Fruit fly (Drosophila melanogaster) whole organism, prepupa: ENCODE results near the gene to.

Source experiments
- Blimp-1 ChIP-seq: fragments of 200-800 bp; sonication (Bioruptor generic); optimal IDR thresholded peaks from 3 replicates; lab custom pipeline; 2017; ENCODE audit warnings: missing biosample characterization, missing genetic modification characterization, mild to moderate bottlenecking, moderate library complexity, missing genetic modification reagents
- CG10631 ChIP-seq: fragments of 200-800 bp; sonication (Bioruptor generic); optimal IDR thresholded peaks from 2 replicates; lab custom pipeline; 2016; ENCODE audit warnings: missing biosample characterization, missing genetic modification characterization
- CG10669 ChIP-seq: fragments of 200-800 bp; sonication (Bioruptor generic); optimal IDR thresholded peaks from 3 replicates; lab custom pipeline; 2018; ENCODE audit warnings: missing biosample characterization, mild to moderate bottlenecking, missing genetic modification characterization, moderate library complexity
- CG11762 ChIP-seq: fragments of 200-800 bp; sonication (Bioruptor generic); optimal IDR thresholded peaks from 3 replicates; lab custom pipeline; 2016; ENCODE audit warnings: missing biosample characterization, missing genetic modification characterization; ENCODE audit not compliant: insufficient read depth
- CG15336 ChIP-seq: fragments of 200-800 bp; sonication (Bioruptor generic); IDR thresholded peaks from 2 replicates; pipeline ENCODE4 v1.3.6; 2022; ENCODE audit warnings: missing biosample characterization, missing genetic modification characterization
- CG1621 ChIP-seq: fragments of 200-800 bp; sonication (Bioruptor generic); optimal IDR thresholded peaks from 3 replicates; lab custom pipeline; 2018; ENCODE audit warnings: missing biosample characterization, mild to moderate bottlenecking, missing genetic modification characterization
- CG16779 ChIP-seq: fragments of 200-800 bp; sonication (Bioruptor generic); optimal IDR thresholded peaks from 3 replicates; lab custom pipeline; 2017; ENCODE audit warnings: missing biosample characterization, mild to moderate bottlenecking, missing genetic modification characterization
- CG3032 ChIP-seq: fragments of 200-800 bp; optimal IDR thresholded peaks from 2 replicates; lab custom pipeline; 2019; ENCODE audit warnings: missing biosample characterization, mild to moderate bottlenecking, missing genetic modification characterization, moderate library complexity
- CG32006 ChIP-seq: fragments of 200-800 bp; sonication (Bioruptor generic); optimal IDR thresholded peaks from 3 replicates; lab custom pipeline; 2017; ENCODE audit warnings: missing biosample characterization, mild to moderate bottlenecking, missing genetic modification characterization
- CG34406 ChIP-seq: fragments of 200-800 bp; sonication (Bioruptor generic); optimal IDR thresholded peaks from 3 replicates; lab custom pipeline; 2016; ENCODE audit warnings: missing biosample characterization, missing genetic modification characterization
- CG4318 ChIP-seq: fragments of 200-800 bp; sonication (Bioruptor generic); optimal IDR thresholded peaks from 3 replicates; lab custom pipeline; 2017; ENCODE audit warnings: missing biosample characterization, mild to moderate bottlenecking, missing genetic modification characterization
- CG6163 ChIP-seq: fragments of 200-800 bp; sonication (Bioruptor generic); IDR thresholded peaks from 3 replicates; pipeline ENCODE4 v1.3.6; 2022; ENCODE audit warnings: missing biosample characterization, missing genetic modification characterization
- CG6276 ChIP-seq: fragments of 200-800 bp; sonication (Bioruptor generic); optimal IDR thresholded peaks from 2 replicates; lab custom pipeline; 2017; ENCODE audit warnings: missing biosample characterization, mild to moderate bottlenecking, missing genetic modification characterization
- CG6808 ChIP-seq: fragments of 200-800 bp; sonication (Bioruptor generic); optimal IDR thresholded peaks from 3 replicates; lab custom pipeline; 2017; ENCODE audit warnings: missing biosample characterization, missing genetic modification characterization, mild to moderate bottlenecking, moderate library complexity, missing genetic modification reagents
- CG6854 ChIP-seq: fragments of 200-800 bp; sonication (Bioruptor generic); optimal IDR thresholded peaks from 2 replicates; lab custom pipeline; 2017; ENCODE audit warnings: missing biosample characterization, mild to moderate bottlenecking, missing genetic modification characterization
- CG8119 ChIP-seq: fragments of 200-800 bp; sonication (Bioruptor generic); IDR thresholded peaks from 3 replicates; pipeline ENCODE4 v1.3.6; 2022; ENCODE audit warnings: missing biosample characterization, missing genetic modification characterization
- CG8319 ChIP-seq: fragments of 200-800 bp; sonication (Bioruptor generic); optimal IDR thresholded peaks from 3 replicates; lab custom pipeline; 2016; ENCODE audit warnings: missing biosample characterization, missing genetic modification characterization
- CG8632 ChIP-seq: fragments of 200-800 bp; sonication (Bioruptor generic); optimal IDR thresholded peaks from 3 replicates; lab custom pipeline; 2016; ENCODE audit warnings: missing biosample characterization, missing genetic modification characterization
- CG9139 ChIP-seq: fragments of 200-800 bp; sonication (Bioruptor generic); optimal IDR thresholded peaks from 3 replicates; lab custom pipeline; 2017; ENCODE audit warnings: missing biosample characterization, mild to moderate bottlenecking, missing genetic modification characterization
- Eip75B ChIP-seq: fragments of 200-800 bp; sonication (Bioruptor generic); optimal IDR thresholded peaks from 3 replicates; lab custom pipeline; 2016; ENCODE audit warnings: missing biosample characterization, missing genetic modification characterization
- Eip93F ChIP-seq: fragments of 200-800 bp; sonication (Bioruptor generic); optimal IDR thresholded peaks from 2 replicates; lab custom pipeline; 2016; ENCODE audit warnings: missing biosample characterization, mild to moderate bottlenecking, missing genetic modification characterization
- Ets21C ChIP-seq: fragments of 200-800 bp; sonication (Bioruptor generic); optimal IDR thresholded peaks from 3 replicates; lab custom pipeline; 2016; ENCODE audit warnings: missing biosample characterization, missing genetic modification characterization
- Ets96B ChIP-seq: fragments of 200-800 bp; optimal IDR thresholded peaks from 2 replicates; lab custom pipeline; 2019; ENCODE audit warnings: missing biosample characterization, mild to moderate bottlenecking, missing genetic modification characterization, moderate library complexity
- Gug ChIP-seq: fragments of 200-800 bp; sonication (Bioruptor generic); IDR thresholded peaks from 2 replicates; pipeline ENCODE4 v1.3.6; 2022; ENCODE audit warnings: missing biosample characterization, missing genetic modification characterization
- Hr4 ChIP-seq: fragments of 200-800 bp; sonication (Bioruptor generic); optimal IDR thresholded peaks from 3 replicates; lab custom pipeline; 2016; ENCODE audit warnings: missing biosample characterization, missing genetic modification characterization
- Lpt ChIP-seq: fragments of 200-800 bp; sonication (Bioruptor generic); optimal IDR thresholded peaks from 3 replicates; lab custom pipeline; 2016; ENCODE audit warnings: missing biosample characterization, missing genetic modification characterization
- Met ChIP-seq: fragments of 200-800 bp; sonication (Bioruptor generic); optimal IDR thresholded peaks from 3 replicates; lab custom pipeline; 2016; ENCODE audit warnings: missing biosample characterization, missing genetic modification characterization
- Smox ChIP-seq: fragments of 200-800 bp; sonication (Bioruptor generic); optimal IDR thresholded peaks from 3 replicates; lab custom pipeline; 2016; ENCODE audit warnings: missing biosample characterization, missing genetic modification characterization
- Sox102F ChIP-seq: fragments of 200-800 bp; sonication (Bioruptor generic); optimal IDR thresholded peaks from 2 replicates; lab custom pipeline; 2016; ENCODE audit warnings: missing biosample characterization, mild to moderate bottlenecking, missing genetic modification characterization
- Sox14 ChIP-seq: fragments of 200-800 bp; sonication (Bioruptor generic); optimal IDR thresholded peaks from 3 replicates; lab custom pipeline; 2016; ENCODE audit warnings: missing biosample characterization, missing genetic modification characterization
- achi ChIP-seq: fragments of 200-800 bp; sonication (Bioruptor generic); optimal IDR thresholded peaks from 3 replicates; lab custom pipeline; 2016; ENCODE audit warnings: missing biosample characterization, missing genetic modification characterization
- acj6 ChIP-seq: fragments of 200-800 bp; sonication (Bioruptor generic); optimal IDR thresholded peaks from 3 replicates; lab custom pipeline; 2016; ENCODE audit warnings: missing biosample characterization, missing genetic modification characterization
- fd59A ChIP-seq: fragments of 200-800 bp; sonication (Bioruptor generic); optimal IDR thresholded peaks from 2 replicates; lab custom pipeline; 2017; ENCODE audit warnings: missing biosample characterization, mild to moderate bottlenecking, missing genetic modification characterization, missing genetic modification reagents
- lz ChIP-seq: fragments of 200-800 bp; sonication (Bioruptor generic); optimal IDR thresholded peaks from 3 replicates; lab custom pipeline; 2016; ENCODE audit warnings: missing biosample characterization, missing genetic modification characterization
- pdm3 ChIP-seq: fragments of 200-800 bp; sonication (Bioruptor generic); optimal IDR thresholded peaks from 3 replicates; lab custom pipeline; 2016; ENCODE audit warnings: missing biosample characterization, missing genetic modification characterization
- spab ChIP-seq: fragments of 200-800 bp; sonication (Bioruptor generic); optimal IDR thresholded peaks from 2 replicates; lab custom pipeline; 2017; ENCODE audit warnings: missing biosample characterization, mild to moderate bottlenecking, missing genetic modification characterization, missing genetic modification reagents
- svp ChIP-seq: fragments of 200-800 bp; sonication (Bioruptor generic); peaks from one replicate; lab custom pipeline; 2016; ENCODE audit warnings: missing biosample characterization, missing genetic modification characterization
- topi ChIP-seq: fragments of 200-800 bp; sonication (Bioruptor generic); optimal IDR thresholded peaks from 3 replicates; lab custom pipeline; 2016; ENCODE audit warnings: missing biosample characterization, missing genetic modification characterization
- vri ChIP-seq: fragments of 200-800 bp; sonication (Bioruptor generic); optimal IDR thresholded peaks from 3 replicates; lab custom pipeline; 2016; ENCODE audit warnings: missing biosample characterization, mild to moderate bottlenecking, missing genetic modification characterization

to gene

DNA sequence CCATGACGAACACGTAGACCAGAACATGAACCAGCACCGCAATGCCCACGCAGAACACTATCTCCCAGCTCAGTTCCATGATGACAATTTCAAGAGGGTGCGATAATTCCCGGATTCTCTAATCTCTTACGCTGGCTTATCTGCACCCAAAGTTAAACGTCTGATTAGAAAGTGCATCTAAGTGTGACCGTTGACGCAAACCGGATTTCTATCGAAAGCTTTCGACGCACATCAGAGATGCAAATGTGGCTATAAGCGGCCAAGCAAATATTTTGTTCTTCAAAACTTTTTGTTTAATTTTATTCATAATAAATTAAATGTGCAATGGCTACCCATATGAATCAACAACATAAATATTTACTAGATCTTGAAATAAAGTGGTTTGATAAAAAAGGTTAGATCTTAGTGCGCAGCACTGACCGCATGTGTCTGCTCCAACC is 22.4 kb downstream of the to start, which contains the start of the genes Kdsr and CG11858 (continued):
- TF ChIP-seq CG4318 (GFP tag; lab: Kevin White, UChicago), result no peak
- no peak for TF ChIP-seq CG6276
- TF ChIP-seq CG9139 (GFP tag; lab: Kevin White, UChicago), result no peak
- TF ChIP-seq lz (GFP tag; lab: Kevin White, UChicago), result peak; percentile 77
- peak; percentile 94 for TF ChIP-seq vri (GFP tag; lab: Kevin White, UChicago)
- no peak for TF ChIP-seq Blimp-1 (GFP tag; lab: Kevin White, UChicago)
- no peak for TF ChIP-seq Eip75B (GFP tag; lab: Kevin White, UChicago)
- TF ChIP-seq CG10631 (GFP tag; lab: Kevin White, UChicago), result no peak
- TF ChIP-seq topi (GFP tag; lab: Kevin White, UChicago), result no peak
- TF ChIP-seq pdm3 (GFP tag; lab: Kevin White, UChicago), result no peak
- no peak for TF ChIP-seq Hr4 (GFP tag; lab: Kevin White, UChicago)
- TF ChIP-seq CG10669 (GFP tag; lab: Kevin White, UChicago), result no peak
- no peak for TF ChIP-seq CG6854 (GFP tag; lab: Kevin White, UChicago)
- TF ChIP-seq CG1621, result peak; percentile 44
- TF ChIP-seq CG6163 (GFP tag; lab: Robert Waterston, UW), result peak; percentile 58; the same call in 1 of the 3 replicates
- TF ChIP-seq CG34406 (GFP tag; lab: Kevin White, UChicago), result no peak
- no peak for TF ChIP-seq Ets21C
- no peak for TF ChIP-seq Sox14
- peak; percentile 58 for TF ChIP-seq CG3032 (tag; lab: Kevin White, UChicago)
- TF ChIP-seq Smox, result no peak
- TF ChIP-seq Ets96B (tag; lab: Kevin White, UChicago), result peak; percentile 53
- TF ChIP-seq Lpt (GFP tag; lab: Kevin White, UChicago), result peak; percentile 6
- TF ChIP-seq Sox102F (GFP tag; lab: Kevin White, UChicago), result no peak
- TF ChIP-seq CG8632 (GFP tag; lab: Kevin White, UChicago), result no peak
- TF ChIP-seq CG32006, result no peak
- peak; percentile 60 for TF ChIP-seq Eip93F
- TF ChIP-seq Met, result no peak
- TF ChIP-seq, all 60 proteins: peak for 20

- no peak for TF ChIP-seq acj6 (GFP tag; lab: Kevin White, UChicago)
- TF ChIP-seq achi (GFP tag; lab: Kevin White, UChicago), result peak; percentile 45
- TF ChIP-seq fd59A, result no peak
- peak; percentile 33 for TF ChIP-seq CG1621
- TF ChIP-seq pdm3 (GFP tag; lab: Kevin White, UChicago), result no peak
- no peak for TF ChIP-seq CG6854 (GFP tag; lab: Kevin White, UChicago)
- no peak for TF ChIP-seq CG8319 (GFP tag; lab: Kevin White, UChicago)
- TF ChIP-seq CG15336 (GFP tag; lab: Robert Waterston, UW), result peak; percentile 31; the same call in 1 of the 2 replicates
- TF ChIP-seq CG8119 (GFP tag; lab: Robert Waterston, UW), result no peak
- TF ChIP-seq CG34406 (GFP tag; lab: Kevin White, UChicago), result no peak
- no peak for TF ChIP-seq svp (GFP tag; lab: Kevin White, UChicago)
- TF ChIP-seq, all 60 proteins: peak for 3
Observed at dm6 chr3R:25265589-25266201, 25.7 kb downstream of the to start, which contains the start of the genes GlnRS and RIOK2. Gene GlnRS, minus strand, starts transcription at chr3R:25265721. Gene RIOK2, plus strand, starts transcription at chr3R:25265844.

dm6 chr3R:25266751-25267150 is 26.8 kb downstream of the to start:
- no peak for TF ChIP-seq svp (GFP tag; lab: Kevin White, UChicago)
- no peak for TF ChIP-seq Sox102F (GFP tag; lab: Kevin White, UChicago)
- TF ChIP-seq Eip75B (GFP tag; lab: Kevin White, UChicago), result no peak
- TF ChIP-seq CG10631 (GFP tag; lab: Kevin White, UChicago), result no peak
- no peak for TF ChIP-seq CG16779 (tag; lab: Kevin White, UChicago)
- TF ChIP-seq CG9139 (GFP tag; lab: Kevin White, UChicago), result no peak
- TF ChIP-seq CG6854 (GFP tag; lab: Kevin White, UChicago), result no peak
- TF ChIP-seq CG11762 (GFP tag; lab: Kevin White, UChicago), result no peak
- no peak for TF ChIP-seq spab (GFP tag; lab: Kevin White, UChicago)
- TF ChIP-seq Ets21C, result no peak
- no peak for TF ChIP-seq CG6808 (GFP tag; lab: Kevin White, UChicago)
- TF ChIP-seq Gug (GFP tag; lab: Robert Waterston, UW), result no peak
- TF ChIP-seq CG32006, result no peak
